Worm (Caenorhabditis elegans) whole organism, early embryonic: Measurements from ENCODE around the gene ttr-13.

Source experiments
- B0310.2 ChIP-seq: sonication (generic microtip); optimal IDR thresholded peaks from 2 replicates; lab custom pipeline; 2016; ENCODE audit warnings: mild to moderate bottlenecking, missing genetic modification characterization, missing compliant biosample characterization
- F13C5.2 ChIP-seq: sonication (generic microtip); optimal IDR thresholded peaks from 2 replicates; lab custom pipeline; 2017; ENCODE audit warnings: mild to moderate bottlenecking, missing genetic modification characterization, inconsistent platforms, missing compliant biosample characterization
- aly-1 ChIP-seq: sonication (generic microtip); optimal IDR thresholded peaks from 2 replicates; lab custom pipeline; 2016; ENCODE audit warnings: missing genetic modification characterization, missing compliant biosample characterization
- ama-1 ChIP-seq: fragments of 150-350 bp; optimal IDR thresholded peaks from 2 replicates; lab custom pipeline; 2014
- ceh-36 ChIP-seq: sonication (generic microtip); optimal IDR thresholded peaks from 2 replicates; lab custom pipeline; 2016; ENCODE audit warnings: missing genetic modification characterization, inconsistent platforms, missing compliant biosample characterization
- flt-1 ChIP-seq: fragments of 200-800 bp; sonication (Bioruptor generic); IDR thresholded peaks from 2 replicates; pipeline ENCODE4 v1.3.6; 2022; ENCODE audit warnings: missing genetic modification characterization, missing compliant biosample characterization
- hmbx-1 ChIP-seq: sonication (generic microtip); optimal IDR thresholded peaks from 2 replicates; lab custom pipeline; 2016; ENCODE audit warnings: mild to moderate bottlenecking, missing genetic modification characterization, missing compliant biosample characterization
- hnd-1 ChIP-seq: sonication (generic microtip); optimal IDR thresholded peaks from 2 replicates; lab custom pipeline; 2016; ENCODE audit warnings: missing genetic modification characterization, missing compliant biosample characterization
- pes-1 ChIP-seq: fragments of 200-800 bp; sonication (Bioruptor generic); IDR thresholded peaks from 2 replicates; pipeline ENCODE4 v1.3.6; 2022; ENCODE audit warnings: missing genetic modification reagents, missing genetic modification characterization, missing compliant biosample characterization
- scrt-1 ChIP-seq: fragments of 200-800 bp; sonication (Bioruptor generic); IDR thresholded peaks from 2 replicates; pipeline ENCODE4 v1.3.6; 2022; ENCODE audit warnings: missing genetic modification characterization, missing compliant biosample characterization
- sea-1 ChIP-seq: fragments of 200-800 bp; sonication (Bioruptor generic); conservative IDR thresholded peaks from 2 replicates; pipeline ENCODE4 v1.3.6; 2022; ENCODE audit warnings: missing genetic modification characterization, missing compliant biosample characterization
- tbx-37 ChIP-seq: fragments of 200-800 bp; sonication (Bioruptor generic); conservative IDR thresholded peaks from 2 replicates; pipeline ENCODE4 v1.3.6; 2022; ENCODE audit warnings: missing genetic modification reagents, missing genetic modification characterization, missing compliant biosample characterization
- tra-4 ChIP-seq: sonication (generic microtip); optimal IDR thresholded peaks from 2 replicates; lab custom pipeline; 2017; ENCODE audit warnings: missing genetic modification characterization, missing compliant biosample characterization

- TF ChIP-seq flt-1 (GFP tag; lab: Robert Waterston, UW) (no peak), ama-1 (lab: Kevin White, UChicago) (no peak), hnd-1 (tag; lab: Kevin White, UChicago) (no peak), ceh-36 (tag; lab: Kevin White, UChicago) (no peak), tbx-37 (GFP tag; lab: Robert Waterston, UW) (no peak), pes-1 (GFP tag; lab: Robert Waterston, UW) (no peak), hmbx-1 (no peak), tra-4 (no peak), scrt-1 (GFP tag; lab: Robert Waterston, UW) (no peak), sea-1 (GFP tag; lab: Robert Waterston, UW) (no peak), aly-1 (no peak), B0310.2 (tag; lab: Kevin White, UChicago) (no peak), F13C5.2 (tag; lab: Kevin White, UChicago) (no peak)
Observed at ce11 chrV:20603014-20603413, 33.7 kb downstream of the ttr-13 start, which contains the start of gene ttr-11.
